Worm (Caenorhabditis elegans) whole organism, dauer: ENCODE measurements around the gene ZK666.4.
"Not testable (repeated sequence)": the region's sequence is repeated elsewhere in the genome, so short reads cannot be mapped to it uniquely, and the experiment has no call there.

Experiments used
- unc-62 ChIP-seq: sonication (generic microtip); optimal IDR thresholded peaks from 2 replicates; lab custom pipeline; 2017; ENCODE audit warnings: missing biosample characterization, missing genetic modification reagents, missing genetic modification characterization

Gene ZK666.4

DNA sequence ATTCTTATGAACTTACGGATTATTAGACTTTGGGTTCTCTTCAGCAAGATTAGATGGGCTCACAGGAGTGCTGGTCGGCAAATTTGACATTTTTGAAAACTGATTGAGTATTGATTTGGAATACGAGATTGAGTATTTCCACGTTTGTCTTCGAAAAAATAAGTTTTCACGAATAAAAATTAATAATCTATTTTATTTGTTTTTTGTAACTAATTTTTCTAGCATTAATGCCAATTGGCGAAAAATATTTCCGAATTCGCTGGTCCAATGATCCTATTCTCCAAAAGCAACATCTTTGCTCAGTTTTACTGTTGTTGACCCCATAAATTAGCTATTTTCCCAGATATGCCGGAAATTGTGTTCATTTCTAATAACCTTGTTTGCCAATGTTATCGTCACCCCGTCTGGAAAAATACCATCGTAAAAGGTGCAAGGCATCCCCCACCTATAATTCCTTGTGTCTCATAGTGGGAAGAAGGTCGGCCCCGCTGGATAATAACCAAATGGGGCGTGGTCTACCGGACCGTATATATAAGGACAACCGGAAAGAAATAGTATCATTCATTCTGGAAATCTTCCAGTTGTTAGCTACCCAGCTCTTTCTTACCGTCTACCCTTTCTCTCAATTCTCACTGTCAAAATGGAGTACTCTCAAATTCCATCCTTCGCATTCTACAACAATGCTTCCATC, 12.7 kb upstream of the ZK666.4 start, which contains the start of the genes ZK673.6 and sdz-37:
Gene ZK673.6 (minus strand): TSS at position 101 of the 691 bp plus-strand sequence.
Gene sdz-37 (plus strand): TSS at position 641 of the 691 bp plus-strand sequence.
- TF ChIP-seq unc-62 (GFP tag; lab: Kevin White, UChicago), result no peak

DNA sequence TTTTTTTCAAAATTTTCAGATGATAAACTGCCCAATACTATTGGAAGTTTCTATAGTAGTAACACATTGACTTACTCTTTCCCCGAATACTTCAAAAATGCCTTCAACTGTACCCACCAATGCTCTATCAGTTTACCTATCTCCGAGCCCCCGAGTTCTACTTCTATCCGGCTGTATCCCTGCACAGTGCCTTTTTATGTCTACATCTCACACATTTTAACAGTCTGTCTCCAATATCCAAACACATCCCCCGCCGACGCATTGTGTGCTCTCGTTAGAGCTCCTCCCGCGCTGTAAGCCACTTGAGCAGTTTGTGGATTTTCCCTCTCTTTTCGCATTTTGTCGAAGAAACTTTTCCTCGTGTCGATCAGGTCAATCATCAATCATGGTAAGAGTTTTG, 10.5 kb upstream of the ZK666.4 start, which contains the start of gene tnc-2:
Gene tnc-2 (plus strand): TSS at position 301 of the 400 bp plus-strand sequence.
- TF ChIP-seq unc-62 (GFP tag; lab: Kevin White, UChicago), result no peak

DNA sequence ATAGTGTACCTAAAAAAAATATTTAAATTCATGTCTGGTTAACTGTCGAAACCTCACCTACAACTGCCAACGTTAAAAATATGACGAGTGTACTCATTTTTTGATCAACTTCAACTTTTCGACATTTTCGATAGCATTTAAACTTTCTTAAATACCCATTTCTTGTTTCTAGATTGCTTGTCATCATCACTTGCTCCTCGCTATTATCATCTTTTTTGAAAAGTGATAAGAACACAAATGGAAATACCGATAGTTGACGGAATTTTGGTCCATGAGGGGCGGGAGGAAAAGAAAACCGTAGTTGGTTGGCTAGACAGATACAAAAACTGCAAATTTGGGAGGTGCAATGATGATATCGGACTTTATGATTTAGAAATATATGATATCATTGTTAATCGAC, 6.9 kb upstream of the ZK666.4 start, which contains the start of gene clec-143:
Gene clec-143 (minus strand): TSS at position 139 of the 400 bp plus-strand sequence.
- TF ChIP-seq unc-62 (GFP tag; lab: Kevin White, UChicago), result no peak

DNA sequence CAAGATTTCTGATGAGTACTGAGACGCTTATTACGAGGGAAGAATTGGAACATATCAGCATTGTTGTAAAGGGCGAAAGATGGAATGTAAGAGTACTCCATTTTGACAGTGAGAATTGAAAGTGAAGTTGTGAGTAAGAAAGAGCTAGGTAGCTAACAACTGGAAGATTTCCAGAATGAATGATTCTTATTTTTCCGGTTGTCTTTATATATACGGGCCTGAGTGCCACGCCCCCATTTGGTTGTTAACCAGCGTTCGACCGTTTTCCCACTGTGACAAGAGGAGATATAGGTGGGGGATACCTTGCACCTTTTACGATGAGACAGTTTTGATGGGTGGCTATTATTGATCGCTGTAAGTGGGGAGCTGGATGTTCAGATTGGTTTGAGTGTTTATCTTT, 5.8 kb upstream of the ZK666.4 start, which contains the start of gene ZK666.1:
Gene ZK666.1 (minus strand): TSS at position 101 of the 400 bp plus-strand sequence.
- TF ChIP-seq unc-62 (GFP tag; lab: Kevin White, UChicago), result no peak

DNA sequence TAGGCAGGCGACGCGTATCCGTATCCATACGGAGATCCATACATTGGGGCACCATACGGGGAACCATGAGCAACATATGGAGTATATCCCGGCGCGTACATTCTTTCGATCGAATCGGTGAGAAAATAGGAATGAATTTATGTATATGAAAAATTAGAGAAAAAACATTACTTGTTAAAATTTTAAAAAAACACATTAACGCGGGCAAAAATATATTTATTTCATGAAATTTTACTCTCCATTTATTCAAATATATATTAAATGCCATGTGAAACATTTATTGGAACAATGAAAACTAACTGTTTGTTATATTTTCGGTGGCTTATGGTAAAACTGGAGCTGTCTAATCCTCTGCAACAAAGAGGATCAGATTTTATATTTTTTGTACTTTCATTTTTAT, 5.3 kb upstream of the ZK666.4 start, which contains the start of gene ZK666.2:
Gene ZK666.2 (minus strand): TSS at position 101 of the 400 bp plus-strand sequence.
- no peak for TF ChIP-seq unc-62 (GFP tag; lab: Kevin White, UChicago)

DNA sequence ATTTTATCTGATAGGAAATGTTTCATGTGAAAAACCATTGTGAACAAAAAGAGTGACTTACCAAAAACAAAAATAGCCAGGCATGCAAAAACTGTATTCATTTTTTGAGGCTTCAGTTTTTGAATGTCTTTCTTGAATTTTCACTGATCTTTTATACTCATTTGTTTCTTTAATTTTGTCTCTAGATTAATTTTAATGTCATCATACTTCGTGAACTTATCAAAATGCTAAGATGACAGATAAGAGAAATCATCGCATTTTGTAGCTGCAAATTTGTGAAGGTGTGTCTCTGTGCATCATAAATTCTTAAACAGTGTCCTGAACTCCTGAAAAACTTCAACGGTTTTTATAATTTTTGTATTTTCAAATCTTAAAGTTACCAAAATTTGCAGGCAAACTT, 1.0 kb upstream of the ZK666.4 start, which contains the start of gene clec-58:
Gene clec-58 (minus strand): TSS at position 101 of the 400 bp plus-strand sequence.
- no peak for TF ChIP-seq unc-62 (GFP tag; lab: Kevin White, UChicago)

DNA sequence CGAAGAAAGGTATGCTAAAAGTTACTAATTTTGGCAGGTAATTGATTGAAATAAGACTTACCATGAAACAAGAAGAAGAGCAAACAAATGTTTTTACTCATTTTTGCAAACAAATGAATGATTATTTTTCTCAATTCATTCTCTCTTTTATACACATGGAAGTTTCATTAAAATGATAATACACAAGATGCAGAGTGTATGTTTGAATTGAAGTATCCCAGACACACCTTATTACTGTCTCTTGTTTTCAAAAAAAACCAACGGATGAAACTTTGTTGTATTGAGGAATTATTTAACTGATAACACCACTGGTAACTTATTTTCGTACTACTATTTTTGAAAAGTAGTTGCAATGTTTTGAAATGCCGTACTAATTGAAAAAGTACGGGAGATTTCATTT, 2.3 kb downstream of the ZK666.4 start, which contains the start of gene clec-59:
Gene clec-59 (minus strand): TSS at position 101 of the 400 bp plus-strand sequence.
- TF ChIP-seq unc-62 (GFP tag; lab: Kevin White, UChicago), result no peak

DNA sequence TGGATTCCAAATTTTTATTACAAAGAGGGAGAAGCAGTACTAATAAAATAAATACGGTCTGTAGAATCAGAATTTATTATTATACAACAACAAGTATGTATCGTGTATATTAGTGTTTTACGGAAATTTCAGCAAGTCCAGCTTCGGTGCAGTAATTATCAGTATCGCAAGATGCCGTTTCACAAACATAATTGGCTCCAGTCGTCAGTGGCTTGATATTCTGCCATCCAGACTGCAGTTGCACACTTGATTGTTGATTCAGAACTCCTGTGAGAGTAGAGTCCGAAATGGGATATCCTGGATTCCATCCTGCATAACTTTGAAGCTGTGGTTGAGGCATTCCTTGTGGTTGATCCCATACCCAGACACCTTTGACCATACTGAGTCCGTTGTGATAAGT, 3.0 kb downstream of the ZK666.4 start:
- no peak for TF ChIP-seq unc-62 (GFP tag; lab: Kevin White, UChicago)

DNA sequence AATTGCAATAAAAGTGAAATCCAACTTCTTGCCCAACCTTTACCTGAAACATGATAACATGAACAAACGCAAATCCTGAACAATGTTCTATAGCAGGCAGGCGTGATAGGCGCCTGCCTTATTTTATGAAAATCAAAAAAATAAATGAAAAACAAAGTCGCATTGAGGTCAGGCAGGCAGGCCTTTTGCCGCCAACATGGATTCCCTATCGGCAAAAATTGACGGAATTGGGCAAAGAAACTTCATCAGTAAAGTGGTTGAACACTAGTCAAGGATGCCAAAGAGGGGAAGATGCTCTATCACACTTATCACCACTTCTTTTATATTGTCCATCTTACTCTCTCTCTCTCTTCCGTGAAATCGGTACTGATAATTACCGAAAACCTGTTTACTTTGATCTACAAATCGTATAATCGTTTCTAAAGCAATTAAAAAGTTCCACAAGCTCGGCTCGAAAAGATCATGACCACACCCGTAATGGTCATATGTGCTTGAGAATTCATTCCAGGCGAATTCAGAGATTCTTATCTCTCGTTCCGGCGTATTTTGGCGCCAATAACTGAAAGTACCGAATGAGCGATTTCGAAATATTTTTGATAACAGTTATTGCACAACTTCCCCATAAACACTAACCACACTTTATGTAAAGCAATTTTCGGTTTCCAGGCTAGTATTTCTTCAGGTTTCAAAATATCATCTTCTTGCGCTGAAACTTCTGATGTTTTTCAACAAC, 4.9 kb downstream of the ZK666.4 start, which contains the start of the genes clec-60 and ZK666.11:
Gene clec-60 (minus strand): TSS at position 51 of the 733 bp plus-strand sequence.
Gene ZK666.11 (plus strand): TSS at position 699 of the 733 bp plus-strand sequence.
- TF ChIP-seq unc-62 (GFP tag; lab: Kevin White, UChicago), result no peak

DNA sequence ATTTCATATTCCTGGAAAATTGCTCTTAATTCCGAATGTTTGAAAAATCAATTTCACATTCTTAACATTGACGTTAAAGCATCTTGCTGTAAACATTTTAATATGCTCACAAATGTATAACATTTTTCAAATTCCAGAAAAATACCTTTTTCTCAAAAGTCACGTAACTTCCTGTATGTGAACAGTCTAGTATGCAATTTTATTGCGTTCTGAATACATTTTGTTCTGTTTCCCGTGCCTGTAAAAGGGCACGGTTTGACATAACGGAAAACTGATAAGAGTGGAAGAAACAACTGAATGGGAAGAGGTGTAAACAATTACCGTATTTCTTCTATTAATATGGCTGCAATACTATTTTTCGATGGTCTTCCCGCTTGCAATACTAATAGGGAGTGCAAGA, 5.8 kb downstream of the ZK666.4 start:
- TF ChIP-seq unc-62 (GFP tag; lab: Kevin White, UChicago), result no peak

DNA sequence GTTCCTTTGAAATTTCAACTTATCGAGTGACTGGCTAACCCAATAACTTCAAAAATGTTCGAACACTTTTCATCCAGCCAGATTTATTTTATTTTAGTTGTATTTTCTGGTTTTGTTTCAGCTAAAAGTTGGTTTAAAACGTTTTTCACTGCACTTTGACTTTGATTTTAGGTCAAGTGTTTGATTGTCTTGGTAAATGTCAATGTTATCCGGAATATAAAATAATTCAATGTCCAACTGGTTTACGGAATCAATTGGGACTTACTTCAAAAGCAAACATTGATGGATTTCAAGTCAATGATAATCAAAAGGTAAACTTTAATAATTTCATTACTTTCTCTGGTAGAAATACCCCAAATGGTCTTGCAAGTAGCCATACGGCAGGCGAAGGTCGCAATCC, 6.8 kb downstream of the ZK666.4 start:
- no peak for TF ChIP-seq unc-62 (GFP tag; lab: Kevin White, UChicago)

DNA sequence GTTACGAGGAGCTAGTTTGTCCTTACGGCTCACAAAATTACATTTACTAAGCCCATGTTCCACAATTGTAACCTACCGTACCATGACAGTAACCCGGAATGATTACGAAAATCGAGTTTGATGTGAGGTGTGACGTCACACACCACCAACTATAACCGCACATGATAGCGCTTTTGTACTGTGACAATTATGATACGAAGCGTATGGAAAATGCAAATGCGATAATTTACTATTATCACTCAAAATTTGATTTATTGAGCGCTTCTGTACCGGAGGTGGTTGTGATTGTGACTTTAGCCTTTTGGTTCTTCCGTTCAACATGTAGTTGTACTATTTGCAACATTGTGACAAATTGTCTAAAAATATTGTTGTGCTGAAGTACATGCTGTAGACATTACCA, 8.6 kb downstream of the ZK666.4 start:
- no peak for TF ChIP-seq unc-62 (GFP tag; lab: Kevin White, UChicago)

DNA sequence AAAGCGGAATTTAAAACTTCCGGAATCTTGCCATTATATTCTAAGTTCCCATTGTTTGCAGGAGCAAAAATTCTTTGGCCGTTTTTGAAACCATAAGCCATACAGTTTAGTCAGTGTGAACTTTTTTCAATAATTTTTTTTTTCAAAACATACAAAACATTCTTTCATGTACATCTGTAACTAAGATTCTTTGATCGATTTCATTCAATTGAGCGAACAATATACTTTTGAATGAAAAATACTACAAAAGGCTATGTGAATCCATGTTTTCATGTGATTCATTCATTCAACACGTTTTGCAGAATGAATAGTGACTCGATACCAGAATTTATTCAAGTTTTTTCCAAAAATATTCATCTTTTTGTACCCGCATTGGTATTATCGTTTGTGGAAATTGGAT, 9.7 kb downstream of the ZK666.4 start, which contains the start of gene ZK666.15:
Gene ZK666.15 (plus strand): TSS at position 301 of the 400 bp plus-strand sequence.
- TF ChIP-seq unc-62 (GFP tag; lab: Kevin White, UChicago), result no peak

DNA sequence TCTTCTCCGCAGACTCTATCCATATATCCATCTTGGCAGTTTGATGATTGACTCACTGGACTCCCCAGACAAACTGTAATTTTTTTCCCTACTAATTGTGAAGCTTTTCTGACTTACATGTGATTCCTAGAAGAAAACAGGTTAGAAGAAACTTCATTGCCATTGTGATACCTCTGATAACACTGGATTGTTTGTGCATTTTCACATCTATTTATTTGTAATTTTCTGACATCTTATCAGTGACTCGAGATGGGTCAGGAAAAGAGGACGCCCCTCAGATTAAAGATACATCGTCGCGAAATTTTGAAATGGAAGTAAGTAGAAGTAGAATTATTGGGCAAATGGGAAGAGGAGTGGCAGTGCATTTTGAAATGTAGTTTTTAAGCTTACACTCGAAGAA, 13.3 kb downstream of the ZK666.4 start, which contains the start of gene clec-61:
Gene clec-61 (minus strand): TSS at position 209 of the 400 bp plus-strand sequence.
- no peak for TF ChIP-seq unc-62 (GFP tag; lab: Kevin White, UChicago)

DNA sequence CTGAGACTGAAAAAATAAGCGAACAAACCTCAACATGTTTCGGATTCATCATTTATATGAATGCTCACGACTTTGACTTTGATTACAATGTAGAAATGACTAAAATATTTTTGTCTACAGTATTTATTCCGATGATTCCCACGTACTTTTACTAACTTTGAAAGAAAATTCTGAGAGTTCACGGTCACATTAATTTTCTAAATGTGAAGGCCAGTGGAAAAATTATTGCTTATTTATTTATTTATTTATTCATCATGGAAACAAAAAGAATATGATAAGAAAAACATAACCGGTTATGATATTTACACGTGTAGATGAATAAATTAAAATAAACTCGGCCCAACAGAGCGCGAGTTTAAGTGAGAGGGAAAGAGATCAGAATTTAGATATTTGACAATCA, 16.0 kb downstream of the ZK666.4 start, which contains the start of gene ZK666.8:
Gene ZK666.8 (minus strand): TSS at position 101 of the 400 bp plus-strand sequence.
- TF ChIP-seq unc-62 (GFP tag; lab: Kevin White, UChicago), result not testable (repeated sequence)
